Worm (Caenorhabditis elegans) whole organism, L1 larva: ENCODE results near the gene Y43F8B.7.

Source experiments
- C34B4.2 ChIP-seq: sonication (generic microtip); optimal IDR thresholded peaks from 2 replicates; lab custom pipeline; 2017; ENCODE audit warnings: mild to moderate bottlenecking, missing genetic modification characterization, missing compliant biosample characterization
- ama-1 ChIP-seq: fragments of 150-350 bp; optimal IDR thresholded peaks from 2 replicates; lab custom pipeline; 2014
- ces-1 ChIP-seq: fragments of 150-350 bp; optimal IDR thresholded peaks from 2 replicates; lab custom pipeline; 2014; ENCODE audit warnings: missing biosample characterization, missing genetic modification reagents, missing genetic modification characterization
- jun-1 ChIP-seq: fragments of 150-350 bp; optimal IDR thresholded peaks from 2 replicates; lab custom pipeline; 2014; ENCODE audit warnings: missing biosample characterization, missing genetic modification reagents, missing genetic modification characterization
- nhr-12 ChIP-seq: sonication (generic microtip); optimal IDR thresholded peaks from 2 replicates; lab custom pipeline; 2017; ENCODE audit warnings: missing biosample characterization, missing genetic modification characterization
- nhr-237 ChIP-seq: fragments of 150-350 bp; optimal IDR thresholded peaks from 2 replicates; lab custom pipeline; 2014; ENCODE audit warnings: missing biosample characterization, missing genetic modification characterization
- nhr-28 ChIP-seq: fragments of 150-350 bp; optimal IDR thresholded peaks from 2 replicates; lab custom pipeline; 2014; ENCODE audit warnings: missing biosample characterization, missing genetic modification characterization
- nhr-77 ChIP-seq: fragments of 150-350 bp; optimal IDR thresholded peaks from 2 replicates; lab custom pipeline; 2014; ENCODE audit warnings: missing biosample characterization, missing genetic modification characterization
- zag-1 ChIP-seq: fragments of 150-350 bp; optimal IDR thresholded peaks from 2 replicates; lab custom pipeline; 2014; ENCODE audit warnings: missing biosample characterization, missing genetic modification characterization
- ztf-11 ChIP-seq, 2 experiments: sonication (generic microtip); optimal IDR thresholded peaks; 2 replicates each; lab custom pipeline; 2016 to 2017; ENCODE audit warnings: missing genetic modification characterization in 2 of 2, missing biosample characterization in 1 of 2, missing compliant biosample characterization in 1 of 2

ce11 chrV:19462612-19463011, 27.9 kb upstream of the Y43F8B.7 start, which contains the start of gene Y43F8B.25:
- TF ChIP-seq ama-1 (lab: Kevin White, UChicago) = no peak
- TF ChIP-seq nhr-12 (tag; lab: Kevin White, UChicago) = no peak
- no peak for TF ChIP-seq ztf-11 (tag; optimal IDR thresholded peaks at IDR 0.05; lab: Kevin White, UChicago)
- no peak for TF ChIP-seq ces-1 (GFP tag; lab: Kevin White, UChicago)
- no peak for TF ChIP-seq C34B4.2 (tag; lab: Kevin White, UChicago)
- TF ChIP-seq zag-1 = no peak
- no peak for TF ChIP-seq nhr-77 (tag; lab: Kevin White, UChicago)
- TF ChIP-seq nhr-28 (tag; lab: Kevin White, UChicago) = no peak
- TF ChIP-seq nhr-237 (tag; lab: Kevin White, UChicago) = no peak
- TF ChIP-seq jun-1 = no peak
